Worm (Caenorhabditis elegans) whole organism, L1 larva: ENCODE results near the gene K09C4.2.

Experiments
- aly-2 ChIP-seq: fragments of 150-350 bp; optimal IDR thresholded peaks from 2 replicates; lab custom pipeline; 2014; ENCODE audit warnings: missing biosample characterization, missing genetic modification characterization
- ama-1 ChIP-seq: fragments of 150-350 bp; optimal IDR thresholded peaks from 2 replicates; lab custom pipeline; 2014
- dpl-1 ChIP-seq, 3 experiments: fragments of 150-350 bp in 2 of 3; sonication (generic microtip) in 1 of 3; optimal IDR thresholded peaks; 2 replicates each; lab custom pipeline; 2014 to 2017; ENCODE audit warnings: missing biosample characterization in 3 of 3, missing genetic modification characterization in 3 of 3, missing genetic modification reagents in 3 of 3
- fkh-10 ChIP-seq: sonication (generic microtip); optimal IDR thresholded peaks from 2 replicates; lab custom pipeline; 2017; ENCODE audit warnings: missing biosample characterization, missing genetic modification reagents, missing genetic modification characterization
- mdl-1 ChIP-seq, 2 experiments: fragments of 150-350 bp; optimal IDR thresholded peaks; 2 replicates each; lab custom pipeline; 2014 to 2017; ENCODE audit warnings: missing biosample characterization in 2 of 2, missing genetic modification characterization in 2 of 2, inconsistent platforms in 1 of 2
- nhr-12 ChIP-seq: sonication (generic microtip); optimal IDR thresholded peaks from 2 replicates; lab custom pipeline; 2017; ENCODE audit warnings: missing biosample characterization, missing genetic modification characterization
- nhr-28 ChIP-seq: fragments of 150-350 bp; optimal IDR thresholded peaks from 2 replicates; lab custom pipeline; 2014; ENCODE audit warnings: missing biosample characterization, missing genetic modification characterization
- nhr-47 ChIP-seq: sonication (generic microtip); optimal IDR thresholded peaks from 2 replicates; lab custom pipeline; 2016; ENCODE audit warnings: mild to moderate bottlenecking, missing genetic modification characterization, moderate library complexity, missing compliant biosample characterization
- snpc-4 ChIP-seq: fragments of 150-350 bp; optimal IDR thresholded peaks from 2 replicates; lab custom pipeline; 2014; ENCODE audit warnings: missing biosample characterization, missing genetic modification characterization
- unc-62 ChIP-seq: fragments of 150-350 bp; optimal IDR thresholded peaks from 2 replicates; lab custom pipeline; 2014; ENCODE audit warnings: missing biosample characterization, missing genetic modification reagents, missing genetic modification characterization
- zip-4 ChIP-seq: fragments of 200-800 bp; sonication (Bioruptor generic); optimal IDR thresholded peaks from 2 replicates; lab custom pipeline; 2018; ENCODE audit warnings: mild to moderate bottlenecking, missing genetic modification characterization, moderate library complexity, missing compliant biosample characterization

- TF ChIP-seq unc-62 (GFP tag; lab: Kevin White, UChicago) (no peak), snpc-4 (no peak), dpl-1 (GFP tag; optimal IDR thresholded peaks at IDR 0.05; lab: Kevin White, UChicago) (no peak), fkh-10 (GFP tag; lab: Kevin White, UChicago) (no peak), nhr-12 (tag; lab: Kevin White, UChicago) (no peak), zip-4 (GFP tag; lab: Kevin White, UChicago) (no peak), mdl-1 (tag; optimal IDR thresholded peaks at IDR 0.05; lab: Kevin White, UChicago) (no peak), aly-2 (tag; lab: Kevin White, UChicago) (no peak), nhr-28 (tag; lab: Kevin White, UChicago) (no peak), ama-1 (lab: Kevin White, UChicago) (no peak), nhr-47 (tag; lab: Kevin White, UChicago) (no peak)
These were observed 7.8 kb downstream of the K09C4.2 start, which contains the start of gene F11D5.7 for ce11 chrX:3304068-3304467.
